Fruit fly (Drosophila melanogaster) whole organism, pupa: ENCODE measurements around the gene CG12592.

Experiments used
- CG12605 ChIP-seq: fragments of 200-800 bp; sonication (Bioruptor generic); IDR thresholded peaks from 2 replicates; pipeline ENCODE4 v1.3.6; 2022; ENCODE audit warnings: missing biosample characterization, missing genetic modification characterization
- CG14655 ChIP-seq: fragments of 200-800 bp; sonication (Bioruptor generic); optimal IDR thresholded peaks from 3 replicates; lab custom pipeline; 2017; ENCODE audit warnings: mild to moderate bottlenecking, missing biosample characterization, missing genetic modification reagents, missing genetic modification characterization
- CG32121 ChIP-seq: fragments of 200-800 bp; sonication (Bioruptor generic); IDR thresholded peaks from 2 replicates; pipeline ENCODE4 v1.3.6; 2022; ENCODE audit warnings: missing biosample characterization, missing genetic modification characterization
- CG8301 ChIP-seq: fragments of 200-800 bp; sonication (Bioruptor generic); optimal IDR thresholded peaks from 2 replicates; lab custom pipeline; 2018; ENCODE audit warnings: missing biosample characterization, mild to moderate bottlenecking, missing genetic modification characterization
- EcR ChIP-seq: fragments of 200-800 bp; sonication (Bioruptor generic); optimal IDR thresholded peaks from 3 replicates; lab custom pipeline; 2019; ENCODE audit warnings: missing biosample characterization, missing genetic modification characterization, mild to moderate bottlenecking, moderate library complexity, missing genetic modification reagents
- Ets98B ChIP-seq: fragments of 200-800 bp; sonication (Bioruptor generic); IDR thresholded peaks from 2 replicates; pipeline ENCODE4 v1.3.6; 2022; ENCODE audit warnings: missing biosample characterization, missing genetic modification characterization
- fd96Ca ChIP-seq: fragments of 200-800 bp; sonication (Bioruptor generic); IDR thresholded peaks from 3 replicates; pipeline ENCODE4 v1.3.6; 2022; ENCODE audit warnings: missing biosample characterization, missing genetic modification characterization
- rn ChIP-seq: fragments of 200-800 bp; sonication (Bioruptor generic); IDR thresholded peaks from 2 replicates; pipeline ENCODE4 v1.3.6; 2022; ENCODE audit warnings: missing biosample characterization, missing genetic modification characterization

DNA sequence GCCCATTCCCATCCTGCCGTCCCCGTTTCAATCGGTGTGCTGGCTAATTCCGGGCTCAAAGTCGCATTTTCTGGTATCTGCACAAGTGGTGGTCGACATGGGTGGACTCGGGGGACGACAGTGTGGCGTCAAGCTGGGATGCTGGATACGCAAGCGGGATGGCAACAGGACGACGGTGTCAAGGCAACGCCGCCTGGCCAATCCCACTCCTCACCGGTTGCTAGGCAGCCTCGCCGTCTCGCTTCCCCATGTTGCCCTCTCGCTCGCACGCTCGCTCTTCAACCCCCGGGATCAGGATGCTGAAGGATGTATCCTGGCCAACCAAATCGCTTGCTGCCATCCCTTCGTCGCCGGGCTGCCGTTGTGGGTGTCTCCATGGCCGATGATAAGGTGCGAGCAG, 30.1 kb downstream of the CG12592 start:
- TF ChIP-seq CG32121 (no peak), CG8301 (tag; lab: Kevin White, UChicago) (no peak), rn (GFP tag; lab: Robert Waterston, UW) (no peak), EcR (GFP tag; lab: Kevin White, UChicago) (no peak), Ets98B (GFP tag; lab: Robert Waterston, UW) (no peak), CG12605 (GFP tag; lab: Robert Waterston, UW) (no peak), CG14655 (no peak), fd96Ca (GFP tag; lab: Robert Waterston, UW) (no peak)
